Worm (Caenorhabditis elegans): Measurements from ENCODE around the gene B0035.3.

The B0035.3 gene

DNA sequence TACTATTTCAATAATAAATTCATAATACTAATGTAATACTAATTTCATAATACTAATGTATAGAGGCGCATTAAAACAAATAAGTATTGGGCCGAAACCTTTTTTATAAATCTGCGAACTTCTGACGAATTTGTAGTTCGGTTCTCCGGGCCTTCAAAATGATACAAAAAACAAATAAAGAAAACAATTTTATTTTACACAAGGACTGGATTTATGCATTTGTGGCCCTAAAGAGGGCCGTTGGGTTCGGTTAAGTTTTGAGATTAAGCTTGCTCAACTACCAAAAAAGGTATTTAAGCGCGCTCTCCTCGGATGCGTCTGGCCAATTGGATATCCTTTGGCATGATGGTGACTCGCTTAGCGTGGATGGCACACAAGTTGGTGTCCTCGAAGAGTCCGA is 22.8 kb upstream of the B0035.3 start:
- TF ChIP-seq Y105C5A.15 (GFP tag; IDR thresholded peaks at IDR 0.05) = peak; percentile 56; the same call in 1 of the 2 replicates
- peak; percentile 29; the same call in 1 of the 2 replicates for TF ChIP-seq Y48G9A.11 (GFP tag; IDR thresholded peaks at IDR 0.05)
- TF ChIP-seq lin-38 (GFP tag; IDR thresholded peaks at IDR 0.05) = peak; percentile 34; the same call in 1 of the 2 replicates
- 0 out of 2 replicates have a peak, but pooled peaks have one; percentile 44 for TF ChIP-seq dmd-8 (GFP tag; IDR thresholded peaks at IDR 0.05)
- TF ChIP-seq arid-1 (GFP tag; conservative IDR thresholded peaks at IDR 0.05) = 0 out of 2 replicates have a peak, but pooled peaks have one; percentile 27
- TF ChIP-seq snpc-1.2 (GFP tag; IDR thresholded peaks at IDR 0.05) = peak; percentile 61

DNA sequence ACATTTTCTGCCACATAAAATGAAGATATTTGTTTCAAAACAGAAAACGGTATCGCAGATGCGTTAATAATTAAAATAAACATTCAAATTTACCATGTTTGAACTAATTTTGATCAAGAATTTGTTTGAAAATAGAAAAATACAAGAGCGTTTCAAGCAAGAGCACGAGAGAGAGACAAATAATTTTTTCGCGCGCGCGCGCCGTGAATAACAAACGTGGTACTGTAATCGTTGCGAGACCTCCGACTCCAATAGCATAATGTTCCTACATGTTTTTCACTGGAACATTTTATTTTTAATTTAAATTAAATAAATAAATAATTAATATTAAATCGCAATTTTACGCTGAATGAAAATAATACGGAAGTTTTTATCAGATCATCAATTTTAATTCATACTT is 22.2 kb upstream of the B0035.3 start, which contains the start of gene F54E12.2:
TSS of gene F54E12.2 (minus strand) at position 164 of the 400 bp plus-strand sequence.
- TF ChIP-seq dmd-8 (GFP tag; IDR thresholded peaks at IDR 0.05) = no peak
- peak; percentile 85 for TF ChIP-seq unc-130 (GFP tag; optimal IDR thresholded peaks at IDR 0.05)
- no peak for TF ChIP-seq ZK337.2 (GFP tag; IDR thresholded peaks at IDR 0.05)
- no peak for TF ChIP-seq nhr-237 (tag; optimal IDR thresholded peaks at IDR 0.05)
- TF ChIP-seq ceh-32 (tag; optimal IDR thresholded peaks at IDR 0.05; ENCODE audit: poor library complexity) = no peak
- no peak for TF ChIP-seq attf-4 (tag; optimal IDR thresholded peaks at IDR 0.05)
- no peak for TF ChIP-seq gei-8 (GFP tag; optimal IDR thresholded peaks at IDR 0.05)
- no peak for TF ChIP-seq nhr-6 (tag; optimal IDR thresholded peaks at IDR 0.05)
- TF ChIP-seq lin-38 (GFP tag; IDR thresholded peaks at IDR 0.05) = peak; percentile 67
- TF ChIP-seq Y48G9A.11 (GFP tag; IDR thresholded peaks at IDR 0.05) = peak; percentile 68; the same call in 1 of the 2 replicates
- no peak for TF ChIP-seq egl-43 (GFP tag; IDR thresholded peaks at IDR 0.05)

ce11 chrIV:11336180-11336579 is 21.4 kb upstream of the B0035.3 start:
- peak in 1 of 2 experiments; percentile 94 for TF ChIP-seq unc-62 (GFP tag; optimal IDR thresholded peaks at IDR 0.05 in 1 of 2)
- TF ChIP-seq unc-62 (tag; optimal IDR thresholded peaks at IDR 0.05) = no peak
- TF ChIP-seq mdl-1 (tag; optimal IDR thresholded peaks at IDR 0.05) = no peak
- TF ChIP-seq skn-1 (tag; optimal IDR thresholded peaks at IDR 0.05) = no peak
- no peak for TF ChIP-seq T26A8.4 (GFP tag; IDR thresholded peaks at IDR 0.05)
- TF ChIP-seq saeg-2 (GFP tag; IDR thresholded peaks at IDR 0.05) = no peak
- TF ChIP-seq ces-1 (GFP tag; optimal IDR thresholded peaks at IDR 0.05) = no peak
- peak; percentile 45 for TF ChIP-seq aha-1 (tag)
- TF ChIP-seq tag-97 (GFP tag; IDR thresholded peaks at IDR 0.05) = no peak
- TF ChIP-seq cey-2 (tag; optimal IDR thresholded peaks at IDR 0.05; ENCODE audit: borderline replicate concordance, insufficient read depth) = no peak

ce11 chrIV:11332751-11333150 is 18.0 kb upstream of the B0035.3 start, which contains the start of gene sart-3:
Gene sart-3 (minus strand): TSS chrIV:11332969.
- TF ChIP-seq lin-38 (GFP tag; IDR thresholded peaks at IDR 0.05) (peak; percentile 57), ceh-44 (GFP tag; IDR thresholded peaks at IDR 0.05) (no peak), spr-3 (GFP tag; optimal IDR thresholded peaks at IDR 0.05) (no peak), R02D3.7 (tag; optimal IDR thresholded peaks at IDR 0.05) (no peak), mep-1 (tag; optimal IDR thresholded peaks at IDR 0.05) (no peak), unc-130 (GFP tag; optimal IDR thresholded peaks at IDR 0.05) (no peak), skn-1 (tag; optimal IDR thresholded peaks at IDR 0.05) (no peak), ceh-28 (tag; optimal IDR thresholded peaks at IDR 0.05) (no peak), madf-9 (GFP tag; conservative IDR thresholded peaks at IDR 0.05) (no peak), nhr-41 (GFP tag; IDR thresholded peaks at IDR 0.05) (no peak), T20F7.1 (GFP tag; optimal IDR thresholded peaks at IDR 0.05) (no peak), lim-7 (GFP tag; IDR thresholded peaks at IDR 0.05) (no peak), F10B5.3 (tag; optimal IDR thresholded peaks at IDR 0.05) (no peak), nhr-102 (tag; optimal IDR thresholded peaks at IDR 0.05) (no peak), gei-8 (GFP tag; optimal IDR thresholded peaks at IDR 0.05) (no peak), nhr-77 (tag; optimal IDR thresholded peaks at IDR 0.05) (no peak), mes-2 (tag; optimal IDR thresholded peaks at IDR 0.05; ENCODE audit: poor library complexity, severe bottlenecking) (peak; percentile 33), ceh-82 (tag; optimal IDR thresholded peaks at IDR 0.05) (no peak), egl-27 (tag; optimal IDR thresholded peaks at IDR 0.05) (no peak), tag-97 (GFP tag; IDR thresholded peaks at IDR 0.05) (no peak), lsy-2 (tag; optimal IDR thresholded peaks at IDR 0.05) (no peak), mdl-1 (tag; optimal IDR thresholded peaks at IDR 0.05) (no peak), php-3 (GFP tag; IDR thresholded peaks at IDR 0.05) (no peak), daf-16 (GFP tag; optimal IDR thresholded peaks at IDR 0.05) (no peak), daf-16 (tag; optimal IDR thresholded peaks at IDR 0.05) (peak; percentile 1), madf-5 (GFP tag; IDR thresholded peaks at IDR 0.05) (no peak)
